Fruit fly (Drosophila melanogaster) whole organism, embryonic: ENCODE measurements around the gene twe.

Source experiments
- ATbp ChIP-seq: fragments of 200-800 bp; sonication (Bioruptor generic); optimal IDR thresholded peaks from 2 replicates; lab custom pipeline; 2017; ENCODE audit warnings: missing biosample characterization, mild to moderate bottlenecking, missing genetic modification characterization, missing genetic modification reagents
- Asciz ChIP-seq: fragments of 200-800 bp; sonication (Bioruptor generic); optimal IDR thresholded peaks from 2 replicates; lab custom pipeline; 2017; ENCODE audit warnings: missing biosample characterization, mild to moderate bottlenecking, missing genetic modification characterization, missing genetic modification reagents
- Bgb ChIP-seq: fragments of 200-800 bp; sonication (Bioruptor generic); IDR thresholded peaks from 2 replicates; pipeline ENCODE4 v1.3.6; 2022; ENCODE audit warnings: missing biosample characterization, missing genetic modification characterization; ENCODE audit not compliant: partially characterized antibody
- CG1024 ChIP-seq: fragments of 200-800 bp; sonication (Bioruptor generic); IDR thresholded peaks from 2 replicates; pipeline ENCODE4 v1.3.6; 2022; ENCODE audit warnings: missing biosample characterization, missing genetic modification characterization
- CG11504 ChIP-seq: fragments of 200-800 bp; sonication (Bioruptor generic); optimal IDR thresholded peaks from 3 replicates; lab custom pipeline; 2019; ENCODE audit warnings: missing biosample characterization, mild to moderate bottlenecking, missing genetic modification characterization, moderate library complexity
- CG16815 ChIP-seq: fragments of 200-800 bp; sonication (Bioruptor generic); optimal IDR thresholded peaks from 3 replicates; lab custom pipeline; 2017; ENCODE audit warnings: missing biosample characterization, mild to moderate bottlenecking, missing genetic modification characterization
- CG1832 ChIP-seq: fragments of 200-800 bp; sonication (Bioruptor generic); optimal IDR thresholded peaks from 2 replicates; lab custom pipeline; 2017; ENCODE audit warnings: missing biosample characterization, mild to moderate bottlenecking, missing genetic modification characterization, inconsistent platforms
- CG18599 ChIP-seq: fragments of 200-800 bp; sonication (Bioruptor generic); optimal IDR thresholded peaks from 3 replicates; lab custom pipeline; 2017; ENCODE audit warnings: missing biosample characterization, missing genetic modification characterization, mild to moderate bottlenecking, moderate library complexity, missing genetic modification reagents
- CG2712 ChIP-seq: fragments of 200-800 bp; optimal IDR thresholded peaks from 3 replicates; lab custom pipeline; 2019; ENCODE audit warnings: missing biosample characterization, mild to moderate bottlenecking, missing genetic modification characterization, moderate library complexity
- CG31388 ChIP-seq: fragments of 200-800 bp; sonication (Bioruptor generic); optimal IDR thresholded peaks from 2 replicates; lab custom pipeline; 2016; ENCODE audit warnings: missing biosample characterization, missing genetic modification characterization
- CG33213 ChIP-seq: fragments of 200-800 bp; sonication (Bioruptor generic); optimal IDR thresholded peaks from 3 replicates; lab custom pipeline; 2016; ENCODE audit warnings: missing biosample characterization, missing genetic modification characterization
- CG4282 ChIP-seq: fragments of 200-800 bp; sonication (Bioruptor generic); optimal IDR thresholded peaks from 2 replicates; lab custom pipeline; 2016; ENCODE audit warnings: missing biosample characterization, missing genetic modification characterization
- CG6683 ChIP-seq: fragments of 200-800 bp; sonication (Bioruptor generic); optimal IDR thresholded peaks from 2 replicates; lab custom pipeline; 2017; ENCODE audit warnings: missing biosample characterization, mild to moderate bottlenecking, missing genetic modification characterization, missing genetic modification reagents
- CG7963 ChIP-seq: fragments of 200-800 bp; sonication (Bioruptor generic); IDR thresholded peaks from 3 replicates; pipeline ENCODE4 v1.3.6; 2022; ENCODE audit warnings: missing biosample characterization, missing genetic modification characterization; ENCODE audit not compliant: partially characterized antibody
- CG8089 ChIP-seq: fragments of 200-800 bp; sonication (Bioruptor generic); optimal IDR thresholded peaks from 3 replicates; lab custom pipeline; 2016; ENCODE audit warnings: missing biosample characterization, missing genetic modification characterization
- CG8359 ChIP-seq: fragments of 200-800 bp; sonication (Bioruptor generic); optimal IDR thresholded peaks from 2 replicates; lab custom pipeline; 2017; ENCODE audit warnings: missing biosample characterization, mild to moderate bottlenecking, missing genetic modification characterization, borderline replicate concordance
- CG8765 ChIP-seq: fragments of 200-800 bp; sonication (Bioruptor generic); IDR thresholded peaks from 2 replicates; pipeline ENCODE4 v1.3.6; 2022; ENCODE audit warnings: missing biosample characterization, missing genetic modification characterization
- CG9609 ChIP-seq: fragments of 200-800 bp; sonication (Bioruptor generic); optimal IDR thresholded peaks from 3 replicates; lab custom pipeline; 2016; ENCODE audit warnings: missing biosample characterization, missing genetic modification characterization
- CkIIα-i1 ChIP-seq: fragments of 200-800 bp; sonication (Bioruptor generic); IDR thresholded peaks from 2 replicates; pipeline ENCODE4 v1.3.6; 2022; ENCODE audit warnings: missing biosample characterization, missing genetic modification characterization
- Dek ChIP-seq: fragments of 200-800 bp; sonication (Bioruptor generic); optimal IDR thresholded peaks from 3 replicates; lab custom pipeline; 2019; ENCODE audit warnings: missing biosample characterization, mild to moderate bottlenecking, missing genetic modification characterization, moderate library complexity
- Dip3 ChIP-seq: fragments of 200-800 bp; sonication (Bioruptor generic); optimal IDR thresholded peaks from 3 replicates; lab custom pipeline; 2016; ENCODE audit warnings: missing biosample characterization, missing genetic modification characterization
- Ets97D ChIP-seq: fragments of 200-800 bp; sonication (Bioruptor generic); optimal IDR thresholded peaks from 3 replicates; lab custom pipeline; 2016; ENCODE audit warnings: missing biosample characterization, missing genetic modification characterization
- Fer1 ChIP-seq: fragments of 200-800 bp; sonication (Bioruptor generic); optimal IDR thresholded peaks from 2 replicates; lab custom pipeline; 2017; ENCODE audit warnings: missing biosample characterization, mild to moderate bottlenecking, missing genetic modification characterization
- HLH54F ChIP-seq: fragments of 200-800 bp; sonication (Bioruptor generic); optimal IDR thresholded peaks from 3 replicates; lab custom pipeline; 2016; ENCODE audit warnings: missing biosample characterization, missing genetic modification characterization
- Med ChIP-seq: fragments of 200-800 bp; sonication (Bioruptor generic); peaks from one replicate; lab custom pipeline; 2016; ENCODE audit warnings: missing biosample characterization, missing genetic modification characterization, mild to moderate bottlenecking, inconsistent platforms, moderate library complexity
- Sox102F ChIP-seq: fragments of 200-800 bp; sonication (Bioruptor generic); optimal IDR thresholded peaks from 2 replicates; lab custom pipeline; 2018; ENCODE audit warnings: missing biosample characterization, mild to moderate bottlenecking, missing genetic modification characterization, moderate library complexity
- Usf ChIP-seq: fragments of 200-800 bp; sonication (Bioruptor generic); optimal IDR thresholded peaks from 2 replicates; lab custom pipeline; 2017; ENCODE audit warnings: missing genotype, missing biosample characterization, missing genetic modification characterization
- abd-A ChIP-seq: fragments of 200-800 bp; sonication (Bioruptor generic); optimal IDR thresholded peaks from 3 replicates; lab custom pipeline; 2019; ENCODE audit warnings: missing biosample characterization, mild to moderate bottlenecking, missing genetic modification characterization, moderate library complexity
- ara ChIP-seq: fragments of 200-800 bp; sonication (Bioruptor generic); IDR thresholded peaks from 2 replicates; pipeline ENCODE4 v1.3.6; 2022; ENCODE audit warnings: missing biosample characterization, missing genetic modification characterization
- ase ChIP-seq: fragments of 200-800 bp; sonication (Bioruptor generic); IDR thresholded peaks from 3 replicates; pipeline ENCODE4 v1.3.6; 2022; ENCODE audit warnings: missing biosample characterization, missing genetic modification characterization
- br ChIP-seq: fragments of >200 bp; optimal IDR thresholded peaks from 2 replicates; lab custom pipeline; 2017
- eve ChIP-seq, 2 experiments: fragments of >200 bp; optimal IDR thresholded peaks; 2 replicates each; lab custom pipeline; 2017; ENCODE audit warnings: missing biosample characterization in 2 of 2, missing genetic modification characterization in 2 of 2
- fd102C ChIP-seq: fragments of 200-800 bp; sonication (Bioruptor generic); optimal IDR thresholded peaks from 2 replicates; lab custom pipeline; 2018; ENCODE audit warnings: missing biosample characterization, mild to moderate bottlenecking, missing genetic modification characterization, moderate library complexity
- gce ChIP-seq: fragments of 200-800 bp; sonication (Bioruptor generic); IDR thresholded peaks from 3 replicates; pipeline ENCODE4 v1.3.6; 2022; ENCODE audit warnings: missing biosample characterization, missing genetic modification characterization
- gem ChIP-seq: fragments of 200-800 bp; sonication (Bioruptor generic); optimal IDR thresholded peaks from 2 replicates; lab custom pipeline; 2019; ENCODE audit warnings: missing biosample characterization, mild to moderate bottlenecking, missing genetic modification characterization, moderate library complexity
- h ChIP-seq: fragments of >200 bp; optimal IDR thresholded peaks from 2 replicates; lab custom pipeline; 2017
- lab ChIP-seq: fragments of 200-800 bp; sonication (Bioruptor generic); optimal IDR thresholded peaks from 3 replicates; lab custom pipeline; 2017; ENCODE audit warnings: missing biosample characterization, missing genetic modification characterization, mild to moderate bottlenecking, moderate library complexity, missing genetic modification reagents
- lbe ChIP-seq: fragments of 200-800 bp; sonication (Bioruptor generic); optimal IDR thresholded peaks from 2 replicates; lab custom pipeline; 2016; ENCODE audit warnings: missing biosample characterization, mild to moderate bottlenecking, missing genetic modification characterization
- lilli ChIP-seq: fragments of 200-800 bp; sonication (Bioruptor generic); optimal IDR thresholded peaks from 3 replicates; lab custom pipeline; 2016; ENCODE audit warnings: missing biosample characterization, missing genetic modification characterization
- maf-S ChIP-seq: fragments of 200-800 bp; sonication (Bioruptor generic); optimal IDR thresholded peaks from 2 replicates; lab custom pipeline; 2016; ENCODE audit warnings: missing biosample characterization, missing genetic modification characterization
- mam ChIP-seq: fragments of 200-800 bp; sonication (Bioruptor generic); optimal IDR thresholded peaks from 3 replicates; lab custom pipeline; 2016; ENCODE audit warnings: missing biosample characterization, missing genetic modification characterization
- nau ChIP-seq: fragments of 200-800 bp; sonication (Bioruptor generic); optimal IDR thresholded peaks from 3 replicates; lab custom pipeline; 2017; ENCODE audit warnings: missing biosample characterization, mild to moderate bottlenecking, missing genetic modification characterization, missing genetic modification reagents
- nmo ChIP-seq: fragments of 200-800 bp; sonication (Bioruptor generic); optimal IDR thresholded peaks from 2 replicates; lab custom pipeline; 2018; ENCODE audit warnings: missing biosample characterization, mild to moderate bottlenecking, missing genetic modification characterization, moderate library complexity
- pho ChIP-seq: fragments of 200-800 bp; sonication (Bioruptor generic); optimal IDR thresholded peaks from 2 replicates; lab custom pipeline; 2016; ENCODE audit warnings: missing biosample characterization, missing genetic modification characterization
- phol ChIP-seq: fragments of 200-800 bp; sonication (Bioruptor generic); optimal IDR thresholded peaks from 3 replicates; lab custom pipeline; 2018; ENCODE audit warnings: missing biosample characterization, mild to moderate bottlenecking, missing genetic modification characterization, moderate library complexity
- sisA ChIP-seq: fragments of 200-800 bp; sonication (Bioruptor generic); IDR thresholded peaks from 2 replicates; pipeline ENCODE4 v1.3.6; 2022; ENCODE audit warnings: missing biosample characterization, missing genetic modification characterization
- so ChIP-seq: fragments of 200-800 bp; sonication (Bioruptor generic); IDR thresholded peaks from 3 replicates; pipeline ENCODE4 v1.3.6; 2022; ENCODE audit warnings: missing biosample characterization, missing genetic modification characterization
- zen2 ChIP-seq: fragments of 200-800 bp; sonication (Bioruptor generic); IDR thresholded peaks from 3 replicates; pipeline ENCODE4 v1.3.6; 2022; ENCODE audit warnings: missing biosample characterization, missing genetic modification characterization; ENCODE audit not compliant: partially characterized antibody
- zf30C ChIP-seq: fragments of 200-800 bp; sonication (Bioruptor generic); optimal IDR thresholded peaks from 3 replicates; lab custom pipeline; 2018; ENCODE audit warnings: missing biosample characterization, mild to moderate bottlenecking, missing genetic modification characterization

Gene twe

DNA sequence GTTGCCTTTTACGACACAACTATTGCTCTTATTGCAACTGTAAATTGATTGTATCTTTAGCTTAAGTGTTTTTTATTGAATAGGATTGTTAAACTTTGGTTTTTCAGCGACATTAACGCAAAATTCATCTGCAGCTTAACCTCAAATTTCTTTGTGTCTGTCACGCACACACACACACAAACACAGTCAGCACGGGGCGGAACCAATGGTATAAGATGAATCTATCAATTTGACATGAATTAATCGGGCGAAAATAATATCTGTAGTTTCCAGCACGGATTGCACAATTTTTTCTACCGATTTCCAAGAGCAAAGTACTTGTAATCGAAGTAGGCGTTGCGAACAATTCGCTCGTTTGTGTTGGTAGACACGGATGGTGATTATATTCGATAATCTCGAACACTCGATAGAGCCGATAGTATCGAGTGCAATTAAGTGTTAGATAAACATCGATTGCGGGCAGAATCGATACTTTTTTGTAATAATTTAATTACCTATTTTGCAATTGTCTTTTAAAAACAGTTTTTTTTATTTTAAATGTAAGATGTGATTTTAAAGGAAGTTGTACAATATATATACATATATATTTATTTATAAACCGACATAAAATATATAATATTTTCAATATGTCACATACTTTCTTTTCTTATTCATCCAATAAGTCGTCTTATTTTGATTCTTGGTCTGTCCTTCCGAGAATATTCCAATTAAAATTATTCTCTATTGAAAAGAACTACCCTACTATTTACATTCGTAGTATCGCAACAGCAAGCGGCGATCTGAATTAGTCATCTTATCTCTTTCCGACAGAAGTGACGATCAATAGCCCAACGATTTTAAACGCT, 4.2 kb downstream of the twe start, which contains the start of the genes PRL-1 and EndoGI (continued):
- no peak for TF ChIP-seq HLH54F (GFP tag; lab: Kevin White, UChicago)
- peak; percentile 82 for TF ChIP-seq CG11504
- TF ChIP-seq Bgb (GFP tag; lab: Robert Waterston, UW): peak; percentile 99
- TF ChIP-seq nmo (GFP tag; lab: Kevin White, UChicago): peak; percentile 82
- peak; percentile 70 for TF ChIP-seq lbe (GFP tag; lab: Kevin White, UChicago)
- peak; percentile 79 for TF ChIP-seq so (GFP tag; lab: Robert Waterston, UW)
- peak; percentile 95; the same call in 2 of the 3 replicates for TF ChIP-seq zen2
- peak; percentile 99 for TF ChIP-seq CG7963
- peak; percentile 25 for TF ChIP-seq Dip3 (GFP tag; lab: Kevin White, UChicago)
- TF ChIP-seq Fer1 (GFP tag; lab: Kevin White, UChicago): peak; percentile 65
- TF ChIP-seq CG8359 (GFP tag; lab: Kevin White, UChicago): no peak
- peak; percentile 44; the same call in 1 of the 2 replicates for TF ChIP-seq ara (GFP tag; lab: Robert Waterston, UW)
- TF ChIP-seq Ets97D: peak; percentile 62
- peak; percentile 88 for TF ChIP-seq Med (GFP tag; lab: Kevin White, UChicago)
- no peak for TF ChIP-seq br
- TF ChIP-seq Asciz: no peak
- TF ChIP-seq ase: peak; percentile 39; the same call in 1 of the 3 replicates
- TF ChIP-seq Usf (GFP tag; lab: Kevin White, UChicago): no peak
- TF ChIP-seq eve (GFP tag; optimal IDR thresholded peaks at IDR 0.05; lab: Kevin White, UChicago): no peak
- no peak for TF ChIP-seq CG1024 (GFP tag; lab: Robert Waterston, UW)
- TF ChIP-seq Dek (tag; lab: Kevin White, UChicago): peak; percentile 77
- TF ChIP-seq Sox102F (GFP tag; lab: Kevin White, UChicago): no peak
- peak; percentile 25 for TF ChIP-seq CG33213 (GFP tag; lab: Kevin White, UChicago)
- peak; percentile 16 for TF ChIP-seq mam (GFP tag; lab: Kevin White, UChicago)
- TF ChIP-seq CG8765 (GFP tag; lab: Robert Waterston, UW): peak; percentile 43; the same call in 1 of the 2 replicates
- peak; percentile 16 for TF ChIP-seq CG16815 (GFP tag; lab: Kevin White, UChicago)
- TF ChIP-seq lab (GFP tag; lab: Kevin White, UChicago): no peak
- peak; percentile 48 for TF ChIP-seq pho (GFP tag; lab: Kevin White, UChicago)
- peak; percentile 79 for TF ChIP-seq CG18599
- TF ChIP-seq fd102C (GFP tag; lab: Kevin White, UChicago): no peak
- peak; percentile 91 for TF ChIP-seq gem
- peak; percentile 86 for TF ChIP-seq CG2712
- TF ChIP-seq CG1832: no peak
- TF ChIP-seq CG8089 (GFP tag; lab: Kevin White, UChicago): no peak
- TF ChIP-seq zf30C (GFP tag; lab: Kevin White, UChicago): no peak
- TF ChIP-seq lilli (GFP tag; lab: Kevin White, UChicago): peak; percentile 27
- no peak for TF ChIP-seq maf-S (GFP tag; lab: Kevin White, UChicago)
- TF ChIP-seq ATbp: peak; percentile 31
- no peak for TF ChIP-seq abd-A (tag; lab: Kevin White, UChicago)
- peak; percentile 8 for TF ChIP-seq CG9609
- no peak for TF ChIP-seq CkIIα-i1 (GFP tag; lab: Robert Waterston, UW)
- no peak for TF ChIP-seq sisA (GFP tag; lab: Robert Waterston, UW)
- TF ChIP-seq nau: no peak
- TF ChIP-seq CG31388 (GFP tag; lab: Kevin White, UChicago): no peak
- peak; percentile 67 for TF ChIP-seq CG6683 (GFP tag; lab: Kevin White, UChicago)
- peak; percentile 75 for TF ChIP-seq phol (tag; lab: Kevin White, UChicago)
- TF ChIP-seq gce (GFP tag; lab: Robert Waterston, UW): peak; percentile 73; the same call in 1 of the 3 replicates
- no peak for TF ChIP-seq CG4282
- TF ChIP-seq h: no peak
